Fruit fly (Drosophila melanogaster): ENCODE results near the gene t-Grip91.

The t-Grip91 gene

DNA sequence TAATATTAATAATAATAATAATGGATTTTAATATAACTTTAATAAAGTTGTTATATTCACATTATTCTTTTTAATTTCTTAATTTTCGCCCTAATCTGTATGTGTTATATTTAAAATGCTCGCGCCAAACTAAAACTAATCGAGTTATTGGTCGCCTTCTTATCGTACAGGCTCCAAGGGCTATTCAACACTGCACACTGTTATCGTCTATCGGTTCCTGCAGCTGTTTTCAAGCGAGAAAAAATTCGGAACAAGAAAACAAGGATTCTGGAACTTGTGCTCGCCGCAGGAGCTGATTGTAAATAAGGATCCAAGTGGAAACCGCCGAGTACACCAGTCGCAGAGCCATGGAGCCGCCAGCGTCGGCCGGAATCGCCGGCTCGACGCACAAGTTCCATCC, 19.9 kb upstream of the t-Grip91 start, which contains the start of gene CG3793 (continued):
- TF ChIP-seq gro (GFP tag; optimal IDR thresholded peaks at IDR 0.05) = no peak
- no peak for TF ChIP-seq fd96Cb (tag; optimal IDR thresholded peaks at IDR 0.05)
- TF ChIP-seq CG10274 (GFP tag; optimal IDR thresholded peaks at IDR 0.05) = no peak
- TF ChIP-seq sisA (GFP tag; IDR thresholded peaks at IDR 0.05) = no peak
- no peak for TF ChIP-seq CG11093 (GFP tag; IDR thresholded peaks at IDR 0.05)
- TF ChIP-seq CG1792 (GFP tag; optimal IDR thresholded peaks at IDR 0.05) = no peak
- TF ChIP-seq Oaz (GFP tag; IDR thresholded peaks at IDR 0.05) = no peak
- TF ChIP-seq caup (GFP tag; optimal IDR thresholded peaks at IDR 0.05; ENCODE audit: severe bottlenecking) = no peak
- TF ChIP-seq Asciz (GFP tag; optimal IDR thresholded peaks at IDR 0.05) = no peak
- TF ChIP-seq peb (GFP tag; IDR thresholded peaks at IDR 0.05) = no peak
- no peak for TF ChIP-seq CG10431 (GFP tag; optimal IDR thresholded peaks at IDR 0.05)
- TF ChIP-seq klu (GFP tag; IDR thresholded peaks at IDR 0.05) = no peak
- no peak for TF ChIP-seq CG10565 (GFP tag; optimal IDR thresholded peaks at IDR 0.05)
- no peak for TF ChIP-seq dysf (GFP tag; IDR thresholded peaks at IDR 0.05)
- TF ChIP-seq Max (GFP tag; optimal IDR thresholded peaks at IDR 0.05) = no peak
- no peak for TF ChIP-seq ssp (GFP tag; IDR thresholded peaks at IDR 0.05)
- TF ChIP-seq CG8281 (tag; optimal IDR thresholded peaks at IDR 0.05) = no peak
- no peak for TF ChIP-seq CG6765 (GFP tag; optimal IDR thresholded peaks at IDR 0.05)
- no peak for TF ChIP-seq Camta (GFP tag; optimal IDR thresholded peaks at IDR 0.05)
- no peak for TF ChIP-seq CG30020 (tag; optimal IDR thresholded peaks at IDR 0.05)
- TF ChIP-seq CG4730 (GFP tag; IDR thresholded peaks at IDR 0.05) = no peak
- peak; percentile 38 for TF ChIP-seq BEAF-32 (GFP tag; optimal IDR thresholded peaks at IDR 0.05)
- no peak for TF ChIP-seq NfI (GFP tag; optimal IDR thresholded peaks at IDR 0.05)
- TF ChIP-seq jumu (GFP tag; optimal IDR thresholded peaks at IDR 0.05) = no peak
- no peak for TF ChIP-seq Ets65A (GFP tag)
- TF ChIP-seq Mrtf (GFP tag; IDR thresholded peaks at IDR 0.05) = no peak
- no peak for TF ChIP-seq btn (GFP tag; optimal IDR thresholded peaks at IDR 0.05)
- no peak for TF ChIP-seq CG6272 (GFP tag; IDR thresholded peaks at IDR 0.05)
- peak; percentile 47; the same call in 1 of the 2 replicates for TF ChIP-seq ato (GFP tag; IDR thresholded peaks at IDR 0.05; ENCODE audit: partially characterized antibody)
- TF ChIP-seq CG12744 (GFP tag; optimal IDR thresholded peaks at IDR 0.05) = no peak
- TF ChIP-seq CG31388 (GFP tag; optimal IDR thresholded peaks at IDR 0.05) = no peak
- TF ChIP-seq her (GFP tag; optimal IDR thresholded peaks at IDR 0.05) = no peak
- TF ChIP-seq Nf-YA (GFP tag; IDR thresholded peaks at IDR 0.05) = no peak
- no peak for TF ChIP-seq Hmr (GFP tag; optimal IDR thresholded peaks at IDR 0.05)
- TF ChIP-seq CG1603 (tag; optimal IDR thresholded peaks at IDR 0.05) = peak; percentile 21
- no peak for TF ChIP-seq CG17385 (GFP tag; optimal IDR thresholded peaks at IDR 0.05)
- TF ChIP-seq B-H2 (GFP tag; optimal IDR thresholded peaks at IDR 0.05) = no peak
- TF ChIP-seq CG13894 (tag; optimal IDR thresholded peaks at IDR 0.05) = no peak
- no peak for TF ChIP-seq sens-2 (GFP tag; IDR thresholded peaks at IDR 0.05)
- no peak for TF ChIP-seq Gsc (GFP tag; IDR thresholded peaks at IDR 0.05)
- TF ChIP-seq CG5953 (GFP tag; IDR thresholded peaks at IDR 0.05) = no peak
- TF ChIP-seq Hr39 (optimal IDR thresholded peaks at IDR 0.05) = no peak
- TF ChIP-seq CG12104 (GFP tag; optimal IDR thresholded peaks at IDR 0.05) = no peak
- no peak for TF ChIP-seq Ptx1 (GFP tag; IDR thresholded peaks at IDR 0.05)
- no peak for TF ChIP-seq CG11723 (GFP tag; optimal IDR thresholded peaks at IDR 0.05)
- TF ChIP-seq CG7372 (GFP tag; IDR thresholded peaks at IDR 0.05) = no peak
- no peak for TF ChIP-seq nau (GFP tag; optimal IDR thresholded peaks at IDR 0.05)
- no peak for TF ChIP-seq zf30C (GFP tag; optimal IDR thresholded peaks at IDR 0.05)
- TF ChIP-seq Antp (GFP tag; optimal IDR thresholded peaks at IDR 0.05) = no peak
- TF ChIP-seq CG1832 (GFP tag; optimal IDR thresholded peaks at IDR 0.05) = no peak
- TF ChIP-seq CG12391 (tag; optimal IDR thresholded peaks at IDR 0.05) = no peak
- TF ChIP-seq shn (GFP tag; optimal IDR thresholded peaks at IDR 0.05) = no peak
